Fruit fly (Drosophila melanogaster): ENCODE measurements around the gene gammaTub23C.
A peak's percentile ranks its signal among the peaks of the same experiment; 100 is the strongest.

The gammaTub23C gene

dm6 chr2L:2976829-2977228, 4.1 kb downstream of the gammaTub23C start, which contains the start of the genes CG9641 and CG3165 (continued):
- TF ChIP-seq CG10431 (GFP tag; optimal IDR thresholded peaks at IDR 0.05) (peak; percentile 54), TFAM (GFP tag; optimal IDR thresholded peaks at IDR 0.05) (no peak), CG8765 (GFP tag; IDR thresholded peaks at IDR 0.05) (peak; percentile 64), repo (GFP tag; optimal IDR thresholded peaks at IDR 0.05) (peak; percentile 72), CG2199 (GFP tag; IDR thresholded peaks at IDR 0.05) (peak; percentile 80; the same call in 2 of the 3 replicates), exex (tag; optimal IDR thresholded peaks at IDR 0.05) (no peak), ERR (GFP tag; optimal IDR thresholded peaks at IDR 0.05) (peak; percentile 85), CG9876 (GFP tag; optimal IDR thresholded peaks at IDR 0.05) (peak; percentile 53), CG17328 (GFP tag; IDR thresholded peaks at IDR 0.05) (peak; percentile 71), D19B (GFP tag; optimal IDR thresholded peaks at IDR 0.05) (no peak), CTCF (GFP tag; optimal IDR thresholded peaks at IDR 0.05) (peak; percentile 35), CG4730 (GFP tag; IDR thresholded peaks at IDR 0.05) (peak; percentile 69), kni (GFP tag; optimal IDR thresholded peaks at IDR 0.05) (no peak), fd102C (GFP tag; optimal IDR thresholded peaks at IDR 0.05) (no peak), NFAT (GFP tag; IDR thresholded peaks at IDR 0.05) (peak; percentile 78), Dfd (GFP tag; optimal IDR thresholded peaks at IDR 0.05) (no peak), lov (optimal IDR thresholded peaks at IDR 0.05) (no peak), lov (GFP tag; IDR thresholded peaks at IDR 0.05) (peak; percentile 69; the same call in 2 of the 3 replicates), CG9609 (GFP tag; optimal IDR thresholded peaks at IDR 0.05) (peak; percentile 87), CG34376 (GFP tag; optimal IDR thresholded peaks at IDR 0.05) (peak; percentile 76), ATbp (GFP tag; optimal IDR thresholded peaks at IDR 0.05) (no peak), Lim3 (GFP tag; IDR thresholded peaks at IDR 0.05) (peak; percentile 39; the same call in 1 of the 2 replicates), tio (GFP tag; optimal IDR thresholded peaks at IDR 0.05) (no peak), CG4404 (GFP tag; IDR thresholded peaks at IDR 0.05) (peak; percentile 89), insv (GFP tag; optimal IDR thresholded peaks at IDR 0.05) (peak in 1 of 2 experiments; percentile 44), sc (optimal IDR thresholded peaks at IDR 0.05) (no peak), sc (GFP tag; optimal IDR thresholded peaks at IDR 0.05) (no peak), HmgZ (tag; optimal IDR thresholded peaks at IDR 0.05) (peak; percentile 90), klu (GFP tag; IDR thresholded peaks at IDR 0.05) (peak; percentile 76; the same call in 1 of the 2 replicates), zen (tag; optimal IDR thresholded peaks at IDR 0.05) (peak; percentile 72), CG10565 (GFP tag; optimal IDR thresholded peaks at IDR 0.05) (peak; percentile 70), CG16779 (GFP tag; IDR thresholded peaks at IDR 0.05) (peak; percentile 76; the same call in 1 of the 2 replicates), HLH54F (GFP tag; optimal IDR thresholded peaks at IDR 0.05) (peak; percentile 93), CG15479 (GFP tag; optimal IDR thresholded peaks at IDR 0.05) (no peak), CG14014 (GFP tag; IDR thresholded peaks at IDR 0.05) (peak; percentile 87), CG17612 (GFP tag; IDR thresholded peaks at IDR 0.05) (peak; percentile 69; the same call in 1 of the 2 replicates), CG12219 (GFP tag; optimal IDR thresholded peaks at IDR 0.05) (no peak), CG12104 (GFP tag; optimal IDR thresholded peaks at IDR 0.05) (peak; percentile 75), stwl (tag; optimal IDR thresholded peaks at IDR 0.05) (peak; percentile 99), unc-4 (GFP tag; IDR thresholded peaks at IDR 0.05; ENCODE audit: partially characterized antibody) (peak; percentile 97), pros (GFP tag; optimal IDR thresholded peaks at IDR 0.05) (no peak), CG6272 (GFP tag; IDR thresholded peaks at IDR 0.05) (peak; percentile 85), CG18262 (tag; optimal IDR thresholded peaks at IDR 0.05) (peak; percentile 85), CG30403 (GFP tag; optimal IDR thresholded peaks at IDR 0.05) (peak; percentile 92), GATAe (GFP tag; conservative IDR thresholded peaks at IDR 0.05) (no peak; the same call in 1 of the 2 replicates), Bteb2 (GFP tag; optimal IDR thresholded peaks at IDR 0.05) (peak; percentile 85), CG15696 (tag; optimal IDR thresholded peaks at IDR 0.05) (peak; percentile 85), Xrp1 (GFP tag; IDR thresholded peaks at IDR 0.05) (peak; percentile 92), dati (GFP tag; IDR thresholded peaks at IDR 0.05) (no peak), pfk (GFP tag; optimal IDR thresholded peaks at IDR 0.05) (peak; percentile 3), sisA (GFP tag; IDR thresholded peaks at IDR 0.05) (peak; percentile 81), pan (optimal IDR thresholded peaks at IDR 0.05) (no peak), pan (GFP tag; optimal IDR thresholded peaks at IDR 0.05 in 1 of 2, IDR thresholded peaks at IDR 0.05 in 1 of 2) (peak in 1 of 2 experiments; percentile 79)
